Fruit fly (Drosophila melanogaster) whole organism, prepupa: ENCODE measurements around the gene CG34171.

Source experiments
- CG10631 ChIP-seq: fragments of 200-800 bp; sonication (Bioruptor generic); optimal IDR thresholded peaks from 2 replicates; lab custom pipeline; 2016; ENCODE audit warnings: missing biosample characterization, missing genetic modification characterization
- CG34406 ChIP-seq: fragments of 200-800 bp; sonication (Bioruptor generic); optimal IDR thresholded peaks from 3 replicates; lab custom pipeline; 2016; ENCODE audit warnings: missing biosample characterization, missing genetic modification characterization
- CG6276 ChIP-seq: fragments of 200-800 bp; sonication (Bioruptor generic); optimal IDR thresholded peaks from 2 replicates; lab custom pipeline; 2017; ENCODE audit warnings: missing biosample characterization, mild to moderate bottlenecking, missing genetic modification characterization
- Ets21C ChIP-seq: fragments of 200-800 bp; sonication (Bioruptor generic); optimal IDR thresholded peaks from 3 replicates; lab custom pipeline; 2016; ENCODE audit warnings: missing biosample characterization, missing genetic modification characterization
- net ChIP-seq: fragments of 200-800 bp; sonication (Bioruptor generic); optimal IDR thresholded peaks from 3 replicates; lab custom pipeline; 2016; ENCODE audit warnings: missing biosample characterization, missing genetic modification characterization
- ss ChIP-seq, 2 experiments: fragments of 200-800 bp; sonication (Bioruptor generic); optimal IDR thresholded peaks; 2 replicates in 1 of 2; 3 replicates in 1 of 2; lab custom pipeline; 2017 to 2018; ENCODE audit warnings: mild to moderate bottlenecking in 2 of 2, missing biosample characterization in 2 of 2, missing genetic modification characterization in 2 of 2, moderate library complexity in 1 of 2

CG34171 gene

DNA sequence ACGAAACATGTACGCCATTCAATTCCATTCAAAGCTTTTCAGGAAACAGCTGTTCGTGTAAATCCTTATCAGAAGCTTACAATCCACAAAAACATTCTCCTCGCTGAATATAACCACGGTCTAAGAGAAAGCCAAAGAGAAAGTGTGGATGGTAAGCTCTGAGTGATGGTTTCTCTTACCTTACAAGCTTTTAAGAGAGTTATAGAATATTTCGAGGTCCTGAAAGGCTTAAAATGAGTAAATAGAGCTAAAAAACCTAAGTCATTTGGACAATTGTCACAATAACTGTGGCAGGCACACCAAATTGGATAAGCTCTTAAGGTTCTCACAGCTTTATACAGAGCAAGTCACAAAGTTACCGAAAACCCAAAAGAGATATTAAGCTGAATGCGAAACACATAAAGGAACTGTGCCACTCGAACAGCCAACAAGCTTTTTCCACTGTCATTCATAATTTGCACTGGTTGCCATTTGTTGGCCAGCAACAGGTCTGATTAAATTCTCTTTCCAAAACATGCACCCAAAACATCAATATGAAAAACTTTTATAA is 17.0 kb downstream of the CG34171 start:
- TF ChIP-seq CG34406 (GFP tag; lab: Kevin White, UChicago) = no peak
- no peak for TF ChIP-seq ss (GFP tag; optimal IDR thresholded peaks at IDR 0.05; lab: Kevin White, UChicago)
- no peak for TF ChIP-seq net (GFP tag; lab: Kevin White, UChicago)
- no peak for TF ChIP-seq CG6276 (GFP tag; lab: Kevin White, UChicago)
- TF ChIP-seq CG10631 (GFP tag; lab: Kevin White, UChicago) = no peak
- TF ChIP-seq Ets21C = no peak
- TF ChIP-seq, all 60 proteins: peak for 0
